Fruit fly (Drosophila melanogaster): ENCODE data around the gene CG13004.

Gene CG13004

DNA sequence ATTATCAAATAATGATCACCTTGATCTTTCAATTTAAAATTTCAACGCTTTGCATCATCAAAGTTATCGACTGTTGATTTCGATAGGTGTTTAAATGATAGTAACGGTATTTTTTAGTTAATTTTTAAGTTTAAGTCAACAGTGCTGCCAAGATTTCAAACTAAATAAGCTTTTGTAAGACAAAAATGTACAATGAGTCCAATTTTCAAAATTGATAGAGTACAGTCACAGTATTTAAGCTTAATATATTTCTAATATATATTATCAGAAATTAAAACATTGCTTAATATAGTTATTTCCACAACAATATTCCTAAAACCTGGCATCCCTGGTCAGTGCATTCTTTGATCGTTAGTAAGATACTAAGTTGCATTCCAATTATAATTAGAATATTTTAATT, 45.7 kb upstream of the CG13004 start, which contains the start of gene CG4872 (continued):
- TF ChIP-seq unpg (GFP tag; optimal IDR thresholded peaks at IDR 0.05) (peak; percentile 8), stwl (tag; optimal IDR thresholded peaks at IDR 0.05) (peak; percentile 7), Xrp1 (GFP tag; IDR thresholded peaks at IDR 0.05) (no peak), pros (GFP tag; optimal IDR thresholded peaks at IDR 0.05) (no peak), BEAF-32 (GFP tag; optimal IDR thresholded peaks at IDR 0.05) (peak; percentile 5), CG30403 (GFP tag; optimal IDR thresholded peaks at IDR 0.05) (peak; percentile 3), CG3726 (GFP tag; IDR thresholded peaks at IDR 0.05) (no peak), stc (GFP tag; IDR thresholded peaks at IDR 0.05) (no peak), kay (GFP tag; optimal IDR thresholded peaks at IDR 0.05) (no peak), CG3407 (GFP tag; optimal IDR thresholded peaks at IDR 0.05) (no peak), CG9797 (GFP tag; optimal IDR thresholded peaks at IDR 0.05) (no peak), CG9817 (tag; optimal IDR thresholded peaks at IDR 0.05) (no peak), ewg (GFP tag; optimal IDR thresholded peaks at IDR 0.05) (no peak), corto (GFP tag; optimal IDR thresholded peaks at IDR 0.05) (no peak), Myb (GFP tag; optimal IDR thresholded peaks at IDR 0.05) (peak; percentile 79), da (GFP tag; optimal IDR thresholded peaks at IDR 0.05) (no peak), Dp (GFP tag; optimal IDR thresholded peaks at IDR 0.05) (peak; percentile 20), CG13424 (tag; optimal IDR thresholded peaks at IDR 0.05) (peak; percentile 12), CG17612 (GFP tag; IDR thresholded peaks at IDR 0.05) (no peak), tll (GFP tag; optimal IDR thresholded peaks at IDR 0.05) (no peak), H15 (GFP tag; IDR thresholded peaks at IDR 0.05) (no peak), pzg (GFP tag; optimal IDR thresholded peaks at IDR 0.05) (peak; percentile 8), E2f2 (GFP tag; IDR thresholded peaks at IDR 0.05) (peak; percentile 41; the same call in 1 of the 2 replicates), nmo (GFP tag; optimal IDR thresholded peaks at IDR 0.05) (peak; percentile 16), CG12219 (GFP tag; optimal IDR thresholded peaks at IDR 0.05) (no peak), Dref (GFP tag; IDR thresholded peaks at IDR 0.05) (peak; percentile 46)

DNA sequence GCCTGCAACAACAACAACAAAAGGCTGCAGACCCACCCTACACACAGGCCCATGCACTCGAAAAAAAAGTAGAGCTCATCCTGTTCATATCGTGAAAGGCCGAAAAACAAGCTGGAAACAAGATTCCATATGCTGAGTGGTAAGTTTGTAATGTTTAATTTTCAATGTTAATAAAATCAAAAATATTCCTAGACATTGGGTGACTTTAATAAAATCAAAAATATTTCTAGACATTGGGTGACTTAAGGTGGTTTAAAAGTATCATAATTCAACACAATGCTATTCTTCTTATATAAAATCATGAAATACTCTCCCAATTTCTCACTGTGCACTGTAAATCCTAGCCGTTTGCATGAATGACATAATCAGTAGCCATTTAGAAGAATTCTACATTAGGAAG, 44.7 kb upstream of the CG13004 start:
- TF ChIP-seq CG18262 (tag; optimal IDR thresholded peaks at IDR 0.05): peak; percentile 18
- no peak for TF ChIP-seq ato (GFP tag; IDR thresholded peaks at IDR 0.05; ENCODE audit: partially characterized antibody)
- no peak for TF ChIP-seq CG11723 (GFP tag; optimal IDR thresholded peaks at IDR 0.05)
- TF ChIP-seq gem (tag; optimal IDR thresholded peaks at IDR 0.05): peak; percentile 23
- peak; percentile 15 for TF ChIP-seq Sox100B (GFP tag; optimal IDR thresholded peaks at IDR 0.05)
- peak; percentile 47 for TF ChIP-seq CG10979 (tag; optimal IDR thresholded peaks at IDR 0.05)
- peak in 1 of 2 experiments; percentile 19 for TF ChIP-seq Pdp1 (GFP tag; optimal IDR thresholded peaks at IDR 0.05)
- no peak for TF ChIP-seq dpn (GFP tag; optimal IDR thresholded peaks at IDR 0.05)
- peak; percentile 80 for TF ChIP-seq Ets65A (GFP tag)
- peak; percentile 23 for TF ChIP-seq CG14710 (tag; optimal IDR thresholded peaks at IDR 0.05)
- TF ChIP-seq vvl (GFP tag; IDR thresholded peaks at IDR 0.05): no peak
- peak; percentile 68 for TF ChIP-seq Med (GFP tag)
- no peak for TF ChIP-seq CG14441 (GFP tag; IDR thresholded peaks at IDR 0.05)
- TF ChIP-seq peb (GFP tag; IDR thresholded peaks at IDR 0.05): no peak
- TF ChIP-seq Oli (tag; optimal IDR thresholded peaks at IDR 0.05): peak; percentile 3
- TF ChIP-seq CG2712 (tag; optimal IDR thresholded peaks at IDR 0.05): peak; percentile 7
- TF ChIP-seq CHES-1-like (GFP tag; optimal IDR thresholded peaks at IDR 0.05): no peak
- peak; percentile 1 for TF ChIP-seq CG4424 (GFP tag; optimal IDR thresholded peaks at IDR 0.05)
- TF ChIP-seq CG2678 (tag; optimal IDR thresholded peaks at IDR 0.05): no peak
- peak; percentile 43 for TF ChIP-seq sens (GFP tag)
- TF ChIP-seq CG6854 (GFP tag; optimal IDR thresholded peaks at IDR 0.05): no peak
- no peak for TF ChIP-seq CG6654 (GFP tag; optimal IDR thresholded peaks at IDR 0.05)
- no peak for TF ChIP-seq CG11085 (GFP tag; IDR thresholded peaks at IDR 0.05)
- TF ChIP-seq phol (tag; optimal IDR thresholded peaks at IDR 0.05): peak; percentile 22
- peak; percentile 13; the same call in 1 of the 2 replicates for TF ChIP-seq Xrp1 (GFP tag; IDR thresholded peaks at IDR 0.05)
- no peak for TF ChIP-seq NC2α (GFP tag; optimal IDR thresholded peaks at IDR 0.05)
- TF ChIP-seq CG32772 (GFP tag; IDR thresholded peaks at IDR 0.05): no peak

All from whole organism, embryonic.